Worm (Caenorhabditis elegans): ENCODE results near the gene tag-151.

tag-151 gene

ce11 chrII:4693129-4693528 lies 16.9 kb upstream of the tag-151 start, which contains the start of gene F10G7.5:
TSS of gene F10G7.5 (plus strand) at chrII:4693414.
- TF ChIP-seq ztf-29 (GFP tag; IDR thresholded peaks at IDR 0.05) (no peak), cog-1 (tag; optimal IDR thresholded peaks at IDR 0.05) (peak; percentile 28)

DNA sequence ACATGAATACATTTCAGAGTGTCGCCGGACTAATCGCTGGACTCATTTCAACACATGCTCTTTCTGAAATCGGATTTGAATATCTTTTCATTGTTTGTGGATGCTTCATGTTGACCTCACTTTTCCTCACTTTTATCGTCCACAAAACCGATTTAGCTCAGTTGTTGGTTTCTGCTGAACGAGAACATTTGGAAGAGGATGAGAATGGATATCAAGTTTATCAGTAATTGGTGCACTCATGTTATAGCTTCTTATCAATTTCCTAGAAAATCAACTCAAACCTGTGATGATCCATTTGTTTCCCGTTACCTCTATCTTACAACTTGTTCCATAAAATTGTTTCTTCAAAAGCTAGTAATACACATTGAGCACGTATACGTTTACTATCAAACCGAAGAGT lies 14.0 kb upstream of the tag-151 start:
- TF ChIP-seq med-1 (GFP tag; optimal IDR thresholded peaks at IDR 0.05; ENCODE audit: insufficient read depth) (no peak), klf-2 (GFP tag; conservative IDR thresholded peaks at IDR 0.05) (no peak), ref-1 (GFP tag; conservative IDR thresholded peaks at IDR 0.05) (no peak), flt-1 (GFP tag; IDR thresholded peaks at IDR 0.05) (no peak), ztf-29 (GFP tag; IDR thresholded peaks at IDR 0.05) (no peak), cog-1 (tag; optimal IDR thresholded peaks at IDR 0.05) (no peak), T22C8.4 (GFP tag; IDR thresholded peaks at IDR 0.05) (no peak), tab-1 (GFP tag; IDR thresholded peaks at IDR 0.05) (no peak), ztf-23 (GFP tag; IDR thresholded peaks at IDR 0.05) (no peak)

ce11 chrII:4698266-4698771 lies 11.8 kb upstream of the tag-151 start, which contains the start of the genes rpn-5 and scc-1:
TSS of gene rpn-5 (minus strand) at chrII:4698427.
TSS of gene scc-1 (plus strand) at chrII:4698721.
- TF ChIP-seq cog-1 (tag; optimal IDR thresholded peaks at IDR 0.05): no peak
- no peak for TF ChIP-seq ztf-23 (GFP tag; IDR thresholded peaks at IDR 0.05)
- TF ChIP-seq ref-1 (GFP tag; conservative IDR thresholded peaks at IDR 0.05): no peak
- TF ChIP-seq ztf-29 (GFP tag; IDR thresholded peaks at IDR 0.05): no peak
- no peak for TF ChIP-seq med-1 (GFP tag; optimal IDR thresholded peaks at IDR 0.05; ENCODE audit: insufficient read depth)
- TF ChIP-seq klf-2 (GFP tag; conservative IDR thresholded peaks at IDR 0.05): no peak
- TF ChIP-seq tab-1 (GFP tag; IDR thresholded peaks at IDR 0.05): no peak
- TF ChIP-seq T22C8.4 (GFP tag; IDR thresholded peaks at IDR 0.05): no peak
- no peak for TF ChIP-seq flt-1 (GFP tag; IDR thresholded peaks at IDR 0.05)

DNA sequence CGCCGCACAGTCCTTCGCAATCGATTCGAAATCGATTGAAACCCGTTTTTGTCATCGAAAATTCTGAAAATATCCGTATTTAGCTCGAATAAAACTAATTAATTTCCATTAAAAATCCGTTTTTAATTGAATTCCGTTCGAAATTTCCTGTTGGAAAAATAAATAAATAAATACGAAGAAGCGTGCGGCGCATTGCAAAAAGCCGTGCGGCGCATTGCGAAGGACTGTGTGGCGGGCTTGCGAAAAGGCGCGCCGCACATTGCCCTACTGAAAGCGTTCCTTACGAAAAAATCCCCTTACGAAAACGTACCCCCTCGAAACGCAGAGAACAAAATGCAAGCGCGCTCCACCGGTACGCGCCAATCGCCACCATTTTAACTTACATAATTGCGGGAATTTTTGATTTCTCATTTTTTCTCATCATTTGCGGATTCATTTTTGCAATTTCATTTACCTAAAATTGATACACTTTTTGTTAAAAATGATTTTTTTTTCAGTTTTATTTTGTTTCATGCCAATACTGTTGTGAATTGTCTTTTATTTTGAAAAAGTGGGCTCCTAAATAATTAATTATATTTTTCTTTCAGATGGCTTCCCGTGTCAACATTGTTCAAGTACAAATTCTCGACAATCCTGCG lies 8.5 kb upstream of the tag-151 start, which contains the start of gene unc-85:
Gene unc-85 (plus strand): TSS at position 588 of the 638 bp plus-strand sequence.
- TF ChIP-seq ref-1 (GFP tag; conservative IDR thresholded peaks at IDR 0.05) (peak; percentile 57; the same call in 1 of the 2 replicates), T22C8.4 (GFP tag; IDR thresholded peaks at IDR 0.05) (peak; percentile 18; the same call in 1 of the 2 replicates), cog-1 (tag; optimal IDR thresholded peaks at IDR 0.05) (peak; percentile 30), ztf-23 (GFP tag; IDR thresholded peaks at IDR 0.05) (peak; percentile 90), tab-1 (GFP tag; IDR thresholded peaks at IDR 0.05) (peak; percentile 70; the same call in 1 of the 2 replicates), med-1 (GFP tag; optimal IDR thresholded peaks at IDR 0.05; ENCODE audit: insufficient read depth) (peak; percentile 29), ztf-29 (GFP tag; IDR thresholded peaks at IDR 0.05) (peak; percentile 84), klf-2 (GFP tag; conservative IDR thresholded peaks at IDR 0.05) (peak; percentile 71), flt-1 (GFP tag; IDR thresholded peaks at IDR 0.05) (peak; percentile 90)

DNA sequence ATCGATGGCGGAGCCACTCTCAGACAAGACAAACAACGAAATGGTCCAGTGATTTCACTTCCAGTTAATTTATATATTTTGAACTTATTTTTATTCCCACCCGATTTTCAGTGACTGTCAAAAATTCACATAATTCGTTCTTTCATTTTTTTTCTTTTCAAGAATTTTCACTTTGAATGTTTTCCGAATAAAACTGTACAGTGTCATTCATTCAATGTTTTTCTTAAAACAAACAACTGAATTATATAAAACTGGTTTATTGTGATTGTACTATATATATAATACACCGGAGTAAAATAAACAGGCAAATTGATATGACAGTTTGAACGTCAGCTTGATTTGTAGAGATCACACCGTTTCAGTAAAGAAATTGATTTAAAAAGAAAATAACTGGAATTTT lies 7.1 kb upstream of the tag-151 start:
- TF ChIP-seq T22C8.4 (GFP tag; IDR thresholded peaks at IDR 0.05) (no peak), ztf-23 (GFP tag; IDR thresholded peaks at IDR 0.05) (no peak), flt-1 (GFP tag; IDR thresholded peaks at IDR 0.05) (no peak), cog-1 (tag; optimal IDR thresholded peaks at IDR 0.05) (no peak), klf-2 (GFP tag; conservative IDR thresholded peaks at IDR 0.05) (no peak), med-1 (GFP tag; optimal IDR thresholded peaks at IDR 0.05; ENCODE audit: insufficient read depth) (no peak), ref-1 (GFP tag; conservative IDR thresholded peaks at IDR 0.05) (no peak), ztf-29 (GFP tag; IDR thresholded peaks at IDR 0.05) (no peak), tab-1 (GFP tag; IDR thresholded peaks at IDR 0.05) (no peak)

- no peak for TF ChIP-seq T22C8.4 (GFP tag; IDR thresholded peaks at IDR 0.05)
- no peak for TF ChIP-seq flt-1 (GFP tag; IDR thresholded peaks at IDR 0.05)
- TF ChIP-seq tab-1 (GFP tag; IDR thresholded peaks at IDR 0.05): no peak
- no peak for TF ChIP-seq cog-1 (tag; optimal IDR thresholded peaks at IDR 0.05)
- TF ChIP-seq ref-1 (GFP tag; conservative IDR thresholded peaks at IDR 0.05): no peak
- TF ChIP-seq klf-2 (GFP tag; conservative IDR thresholded peaks at IDR 0.05): no peak
- TF ChIP-seq med-1 (GFP tag; optimal IDR thresholded peaks at IDR 0.05; ENCODE audit: insufficient read depth): no peak
- TF ChIP-seq ztf-23 (GFP tag; IDR thresholded peaks at IDR 0.05): no peak
- TF ChIP-seq ztf-29 (GFP tag; IDR thresholded peaks at IDR 0.05): no peak
Measured at ce11 chrII:4706359-4706871, 3.7 kb upstream of the tag-151 start, which contains the start of the genes F10G7.9 and tsn-1. TSS of gene F10G7.9 (minus strand) at chrII:4706485. TSS of gene tsn-1 (plus strand) at chrII:4706821.

DNA sequence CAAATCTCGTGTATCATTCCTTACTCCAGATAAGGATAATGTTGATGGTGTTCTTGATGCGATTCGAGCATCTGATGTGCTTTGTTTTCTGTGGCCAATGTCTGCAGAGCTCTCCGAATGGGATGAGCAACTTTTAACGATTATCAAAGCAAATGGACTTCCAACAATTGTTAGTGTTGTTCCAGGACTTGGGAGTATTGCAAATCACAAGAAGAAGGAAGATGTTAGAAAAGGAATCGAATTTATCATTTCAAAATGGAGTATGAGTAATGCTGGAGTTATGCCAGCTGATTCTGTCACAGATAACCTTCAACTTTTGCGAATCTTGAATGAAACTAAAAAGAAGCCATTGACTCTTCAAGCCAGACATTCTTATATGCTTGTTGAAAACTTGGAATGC lies 736 bp downstream of the tag-151 start:
- TF ChIP-seq ztf-29 (GFP tag; IDR thresholded peaks at IDR 0.05): no peak
- no peak for TF ChIP-seq med-1 (GFP tag; optimal IDR thresholded peaks at IDR 0.05; ENCODE audit: insufficient read depth)
- TF ChIP-seq tab-1 (GFP tag; IDR thresholded peaks at IDR 0.05): no peak
- no peak for TF ChIP-seq ztf-23 (GFP tag; IDR thresholded peaks at IDR 0.05)
- TF ChIP-seq T22C8.4 (GFP tag; IDR thresholded peaks at IDR 0.05): no peak
- TF ChIP-seq cog-1 (tag; optimal IDR thresholded peaks at IDR 0.05): no peak
- TF ChIP-seq klf-2 (GFP tag; conservative IDR thresholded peaks at IDR 0.05): no peak
- no peak for TF ChIP-seq ref-1 (GFP tag; conservative IDR thresholded peaks at IDR 0.05)
- TF ChIP-seq flt-1 (GFP tag; IDR thresholded peaks at IDR 0.05): no peak

ce11 chrII:4715676-4716075 lies 5.6 kb downstream of the tag-151 start, which contains the start of gene F41C3.8:
TSS of gene F41C3.8 (plus strand) at chrII:4716046.
- TF ChIP-seq flt-1 (GFP tag; IDR thresholded peaks at IDR 0.05) (no peak), klf-2 (GFP tag; conservative IDR thresholded peaks at IDR 0.05) (no peak), tab-1 (GFP tag; IDR thresholded peaks at IDR 0.05) (no peak), T22C8.4 (GFP tag; IDR thresholded peaks at IDR 0.05) (no peak), cog-1 (tag; optimal IDR thresholded peaks at IDR 0.05) (no peak), ztf-23 (GFP tag; IDR thresholded peaks at IDR 0.05) (no peak), ref-1 (GFP tag; conservative IDR thresholded peaks at IDR 0.05) (no peak)

DNA sequence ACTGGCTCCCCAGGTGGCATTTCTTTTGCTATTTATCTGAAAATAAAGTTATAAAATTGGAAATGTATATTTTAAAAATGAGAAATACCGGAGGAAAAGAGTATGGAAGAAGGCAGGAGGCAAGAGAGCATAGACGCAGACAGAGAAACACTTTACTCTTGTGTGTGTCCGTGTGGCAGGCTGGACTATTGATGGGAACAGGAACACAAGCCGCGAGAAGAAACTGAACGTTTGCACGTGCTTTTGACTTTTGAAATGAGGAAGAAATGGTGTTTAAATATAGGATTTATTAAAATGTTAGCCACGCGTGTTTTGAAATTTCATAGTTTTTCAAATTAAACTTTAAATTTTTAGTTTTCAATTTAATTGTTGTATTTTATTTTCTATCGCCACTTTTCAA lies 16.0 kb downstream of the tag-151 start, which contains the start of gene F10G7.10:
Gene F10G7.10 (minus strand): TSS at position 145 of the 400 bp plus-strand sequence.
- TF ChIP-seq flt-1 (GFP tag; IDR thresholded peaks at IDR 0.05) (no peak), klf-2 (GFP tag; conservative IDR thresholded peaks at IDR 0.05) (no peak), cog-1 (tag; optimal IDR thresholded peaks at IDR 0.05) (no peak), ztf-29 (GFP tag; IDR thresholded peaks at IDR 0.05) (no peak), ztf-23 (GFP tag; IDR thresholded peaks at IDR 0.05) (no peak), T22C8.4 (GFP tag; IDR thresholded peaks at IDR 0.05) (no peak), med-1 (GFP tag; optimal IDR thresholded peaks at IDR 0.05; ENCODE audit: insufficient read depth) (no peak), tab-1 (GFP tag; IDR thresholded peaks at IDR 0.05) (no peak), ref-1 (GFP tag; conservative IDR thresholded peaks at IDR 0.05) (no peak)
